Worm (Caenorhabditis elegans): ENCODE measurements around the gene mrpl-35.

Gene mrpl-35

ce11 chrIII:3553349-3553748, 43.3 kb downstream of the mrpl-35 start, which contains the start of gene C54C6.4:
C54C6.4 (plus strand) TSS chrIII:3553649.
- TF ChIP-seq ceh-32 (tag; optimal IDR thresholded peaks at IDR 0.05; ENCODE audit: poor library complexity) (no peak), ceh-20 (GFP tag; IDR thresholded peaks at IDR 0.05) (no peak), unc-39 (tag; optimal IDR thresholded peaks at IDR 0.05) (no peak), nhr-237 (tag; optimal IDR thresholded peaks at IDR 0.05) (no peak), ceh-62 (tag; optimal IDR thresholded peaks at IDR 0.05) (no peak), ceh-44 (GFP tag; IDR thresholded peaks at IDR 0.05) (no peak), ztf-7 (tag; optimal IDR thresholded peaks at IDR 0.05) (no peak), unc-62 (GFP tag; optimal IDR thresholded peaks at IDR 0.05 in 1 of 2) (no peak), unc-62 (tag; optimal IDR thresholded peaks at IDR 0.05) (no peak), mep-1 (tag; optimal IDR thresholded peaks at IDR 0.05) (no peak), F49E8.2 (tag; optimal IDR thresholded peaks at IDR 0.05; ENCODE audit: borderline replicate concordance) (no peak), lin-1 (GFP tag; IDR thresholded peaks at IDR 0.05) (no peak), arid-1 (GFP tag; conservative IDR thresholded peaks at IDR 0.05) (no peak), attf-4 (tag; optimal IDR thresholded peaks at IDR 0.05) (no peak), vab-7 (GFP tag; IDR thresholded peaks at IDR 0.05) (no peak)

ce11 chrIII:3560235-3560634, 50.2 kb downstream of the mrpl-35 start:
- TF ChIP-seq Y5F2A.4 (GFP tag; optimal IDR thresholded peaks at IDR 0.05) = no peak
- TF ChIP-seq lsy-2 (tag; optimal IDR thresholded peaks at IDR 0.05) = peak in 1 of 2 experiments; percentile 31
- peak in 1 of 2 experiments; percentile 13 for TF ChIP-seq mdl-1 (tag; optimal IDR thresholded peaks at IDR 0.05)
- no peak for TF ChIP-seq mxl-2 (GFP tag; conservative IDR thresholded peaks at IDR 0.05)
